Fruit fly (Drosophila melanogaster): Measurements from ENCODE around the gene lz.

DNA sequence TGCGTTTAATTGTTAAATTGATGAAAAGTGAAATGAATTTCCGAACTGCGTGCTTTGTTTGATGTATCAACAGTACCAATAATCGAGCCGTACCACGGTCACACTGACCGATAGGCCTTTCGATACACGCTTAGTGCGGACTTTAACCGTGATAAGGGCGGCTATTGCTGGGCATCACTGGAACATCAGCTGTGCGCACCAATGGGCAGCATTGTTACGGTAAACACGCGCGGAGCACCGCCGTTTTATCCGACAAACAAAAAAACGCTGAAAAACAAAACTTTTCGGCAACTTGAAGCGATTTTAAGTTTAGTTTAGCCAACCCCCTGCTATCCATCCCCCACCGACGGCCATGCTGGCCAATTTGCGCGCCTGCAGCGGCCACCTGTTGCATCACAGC is 34.7 kb downstream of the lz start, which contains the start of the genes c12.1 and c12.2:
- TF ChIP-seq CHES-1-like (GFP tag; optimal IDR thresholded peaks at IDR 0.05) = peak; percentile 80
- 0 out of 2 replicates have a peak, but pooled peaks have one; percentile 6 for TF ChIP-seq vvl (GFP tag; IDR thresholded peaks at IDR 0.05)
- TF ChIP-seq caup (GFP tag; optimal IDR thresholded peaks at IDR 0.05; ENCODE audit: severe bottlenecking) = no peak
- TF ChIP-seq CG12744 (GFP tag; optimal IDR thresholded peaks at IDR 0.05) = no peak
- no peak for TF ChIP-seq usp (GFP tag; optimal IDR thresholded peaks at IDR 0.05)
- TF ChIP-seq mam (GFP tag; optimal IDR thresholded peaks at IDR 0.05) = no peak
- no peak for TF ChIP-seq CG10147 (GFP tag; optimal IDR thresholded peaks at IDR 0.05)
- TF ChIP-seq fd102C (GFP tag; optimal IDR thresholded peaks at IDR 0.05) = no peak
- TF ChIP-seq kah (GFP tag; optimal IDR thresholded peaks at IDR 0.05) = peak; percentile 82
- no peak for TF ChIP-seq wdn (GFP tag; IDR thresholded peaks at IDR 0.05)
- TF ChIP-seq H2.0 (GFP tag; IDR thresholded peaks at IDR 0.05) = no peak
- no peak for TF ChIP-seq pfk (GFP tag; optimal IDR thresholded peaks at IDR 0.05)
- no peak for TF ChIP-seq pum (GFP tag; optimal IDR thresholded peaks at IDR 0.05)
- no peak for TF ChIP-seq al (GFP tag; IDR thresholded peaks at IDR 0.05)

Data from whole organism, embryonic.